Fruit fly (Drosophila melanogaster) whole organism, adult: Measurements from ENCODE around the gene CG16853.

ENCODE experiments used
- CG11617 ChIP-seq: fragments of 200-800 bp; sonication (Bioruptor generic); optimal IDR thresholded peaks from 2 replicates; lab custom pipeline; 2017; ENCODE audit warnings: mild to moderate bottlenecking, missing biosample characterization, missing genetic modification reagents, missing genetic modification characterization
- CG12768 ChIP-seq: fragments of 200-800 bp; sonication (Bioruptor generic); optimal IDR thresholded peaks from 2 replicates; lab custom pipeline; 2017; ENCODE audit warnings: missing biosample characterization, missing genetic modification characterization, mild to moderate bottlenecking, moderate library complexity, missing genetic modification reagents
- CG14711 ChIP-seq: fragments of 200-800 bp; sonication (Bioruptor generic); optimal IDR thresholded peaks from 2 replicates; lab custom pipeline; 2018; ENCODE audit warnings: missing biosample characterization, mild to moderate bottlenecking, missing genetic modification characterization, moderate library complexity
- CG1620 ChIP-seq: fragments of 200-800 bp; sonication (Bioruptor generic); optimal IDR thresholded peaks from 2 replicates; lab custom pipeline; 2016; ENCODE audit warnings: missing biosample characterization, missing genetic modification characterization
- CG33017 ChIP-seq: fragments of 200-800 bp; sonication (Bioruptor generic); optimal IDR thresholded peaks from 2 replicates; lab custom pipeline; 2018; ENCODE audit warnings: missing biosample characterization, mild to moderate bottlenecking, missing genetic modification characterization, moderate library complexity
- CG5204 ChIP-seq: fragments of 200-800 bp; sonication (Bioruptor generic); optimal IDR thresholded peaks from 2 replicates; lab custom pipeline; 2016; ENCODE audit warnings: missing biosample characterization, missing genetic modification characterization
- CG7045 ChIP-seq: fragments of 200-800 bp; sonication (Bioruptor generic); optimal IDR thresholded peaks from 2 replicates; lab custom pipeline; 2017; ENCODE audit warnings: missing biosample characterization, mild to moderate bottlenecking, missing genetic modification characterization
- Clk ChIP-seq: fragments of 200-800 bp; sonication (Bioruptor generic); optimal IDR thresholded peaks from 2 replicates; lab custom pipeline; 2017; ENCODE audit warnings: missing biosample characterization, missing genetic modification characterization
- Hr96 ChIP-seq: fragments of 200-800 bp; sonication (Bioruptor generic); optimal IDR thresholded peaks from 2 replicates; lab custom pipeline; 2016; ENCODE audit warnings: missing biosample characterization, missing genetic modification characterization
- bab1 ChIP-seq: fragments of 200-800 bp; sonication (Bioruptor generic); optimal IDR thresholded peaks from 3 replicates; lab custom pipeline; 2019; ENCODE audit warnings: missing biosample characterization, mild to moderate bottlenecking, missing genetic modification characterization, moderate library complexity
- cic ChIP-seq: fragments of 200-800 bp; sonication (Bioruptor generic); optimal IDR thresholded peaks from 2 replicates; lab custom pipeline; 2017; ENCODE audit warnings: missing biosample characterization, mild to moderate bottlenecking, missing genetic modification characterization, moderate library complexity
- cnc ChIP-seq, 2 experiments: fragments of >200 bp; optimal IDR thresholded peaks; 2 replicates each; lab custom pipeline; 2017
- kay ChIP-seq: fragments of 200-800 bp; sonication (Bioruptor generic); peaks from one replicate; lab custom pipeline; 2016; ENCODE audit warnings: missing biosample characterization, missing genetic modification characterization, borderline replicate concordance
- ovo ChIP-seq: fragments of 200-800 bp; sonication (Bioruptor generic); optimal IDR thresholded peaks from 2 replicates; lab custom pipeline; 2016; ENCODE audit warnings: missing biosample characterization, missing genetic modification characterization
- tj ChIP-seq: fragments of 200-800 bp; sonication (Bioruptor generic); optimal IDR thresholded peaks from 3 replicates; lab custom pipeline; 2017; ENCODE audit warnings: missing biosample characterization, mild to moderate bottlenecking, missing genetic modification characterization, moderate library complexity
- toe ChIP-seq: fragments of 200-800 bp; sonication (Bioruptor generic); optimal IDR thresholded peaks from 2 replicates; lab custom pipeline; 2016; ENCODE audit warnings: missing biosample characterization, missing genetic modification characterization

CG16853 gene

DNA sequence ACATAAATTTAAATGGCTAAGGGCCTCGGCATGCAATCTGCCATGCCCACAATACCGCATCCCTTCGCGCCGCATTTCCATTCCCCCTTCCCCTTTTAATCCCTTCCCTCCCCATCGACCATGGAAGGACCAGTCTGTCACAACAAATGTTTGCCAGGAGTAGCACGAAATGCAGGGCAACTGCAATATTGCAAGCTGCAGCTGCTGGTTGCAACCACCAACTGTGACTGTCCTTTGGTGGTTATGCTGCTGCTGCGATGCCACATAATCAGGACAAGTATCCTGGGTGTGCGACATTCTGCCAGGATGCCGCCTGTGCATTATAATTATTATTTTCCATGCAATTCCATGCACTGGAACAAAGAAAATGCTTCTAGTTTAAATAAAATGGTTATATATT lies 49.3 kb downstream of the CG16853 start:
- TF ChIP-seq CG5204: no peak
- TF ChIP-seq CG11617: no peak
- no peak for TF ChIP-seq CG1620 (GFP tag; lab: Kevin White, UChicago)
- TF ChIP-seq ovo: no peak
- no peak for TF ChIP-seq CG14711
- TF ChIP-seq CG33017 (tag; lab: Kevin White, UChicago): no peak
- no peak for TF ChIP-seq CG7045 (GFP tag; lab: Kevin White, UChicago)
- no peak for TF ChIP-seq cnc (optimal IDR thresholded peaks at IDR 0.05; lab: Kevin White, UChicago)
- no peak for TF ChIP-seq toe
- no peak for TF ChIP-seq bab1 (GFP tag; lab: Kevin White, UChicago)
- no peak for TF ChIP-seq cic (GFP tag; lab: Kevin White, UChicago)
- TF ChIP-seq CG12768 (GFP tag; lab: Kevin White, UChicago): no peak
- no peak for TF ChIP-seq tj (GFP tag; lab: Kevin White, UChicago)
- no peak for TF ChIP-seq Clk (GFP tag; lab: Kevin White, UChicago)
- TF ChIP-seq Hr96 (GFP tag; lab: Kevin White, UChicago): no peak
- TF ChIP-seq kay (GFP tag; lab: Kevin White, UChicago): no peak
